Worm (Caenorhabditis elegans) whole organism, L2 larva: ENCODE data around the gene srw-95.

Experiments
- ZK546.5 ChIP-seq: sonication (generic microtip); optimal IDR thresholded peaks from 2 replicates; lab custom pipeline; 2017; ENCODE audit warnings: missing biosample characterization, missing genetic modification characterization
- nhr-11 ChIP-seq: fragments of 150-350 bp; optimal IDR thresholded peaks from 2 replicates; lab custom pipeline; 2014; ENCODE audit warnings: missing biosample characterization, missing genetic modification characterization
- nhr-25 ChIP-seq: fragments of 150-350 bp; sonication (generic microtip); optimal IDR thresholded peaks from 3 replicates; lab custom pipeline; 2014; ENCODE audit warnings: missing biosample characterization, missing genetic modification characterization

DNA sequence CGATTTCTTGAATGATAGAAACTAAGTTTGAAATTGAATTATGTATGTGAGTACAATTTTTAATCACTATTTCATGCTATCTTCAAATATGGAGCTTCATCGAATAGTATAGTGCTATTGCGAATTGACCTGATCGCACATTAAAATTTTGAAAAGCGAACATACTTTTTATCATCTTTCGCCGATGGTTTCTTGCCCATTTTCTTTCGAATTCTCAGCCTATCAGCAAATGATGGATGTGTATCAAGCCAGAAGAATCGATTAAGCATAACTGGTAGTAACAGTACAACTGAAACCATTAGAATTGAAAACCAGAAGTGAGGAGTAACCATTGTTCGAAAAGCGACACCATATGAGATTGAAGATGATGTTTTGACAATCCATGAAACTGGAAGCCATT lies 17.8 kb downstream of the srw-95 start:
- TF ChIP-seq nhr-11 (tag; lab: Kevin White, UChicago) (no peak), nhr-25 (tag; lab: Kevin White, UChicago) (no peak), ZK546.5 (tag; lab: Kevin White, UChicago) (no peak)
